Worm (Caenorhabditis elegans) whole organism, young adult: ENCODE measurements around the gene Y54G2A.15.

Experiments
- T07F8.4 ChIP-seq: sonication (generic microtip); optimal IDR thresholded peaks from 2 replicates; lab custom pipeline; 2016; ENCODE audit warnings: mild to moderate bottlenecking, missing genetic modification characterization, moderate library complexity, missing compliant biosample characterization
- attf-3 ChIP-seq: fragments of 200-800 bp; sonication (Bioruptor generic); conservative IDR thresholded peaks from 2 replicates; pipeline ENCODE4 v1.3.6; 2022; ENCODE audit warnings: missing genetic modification reagents, missing genetic modification characterization, missing compliant biosample characterization
- dpl-1 ChIP-seq: fragments of 150-350 bp; optimal IDR thresholded peaks from 2 replicates; lab custom pipeline; 2014; ENCODE audit warnings: missing biosample characterization, missing genetic modification reagents, missing genetic modification characterization
- efl-1 ChIP-seq: fragments of 150-350 bp; optimal IDR thresholded peaks from 2 replicates; lab custom pipeline; 2014; ENCODE audit warnings: missing biosample characterization, missing genetic modification reagents, missing genetic modification characterization
- madf-3 ChIP-seq: fragments of 200-800 bp; sonication (Bioruptor generic); IDR thresholded peaks from 2 replicates; pipeline ENCODE4 v1.3.6; 2022; ENCODE audit warnings: missing genetic modification reagents, missing genetic modification characterization, missing compliant biosample characterization
- snpc-3.4 ChIP-seq: sonication (generic microtip); optimal IDR thresholded peaks from 2 replicates; lab custom pipeline; 2017; ENCODE audit warnings: missing genetic modification characterization, mild to moderate bottlenecking, missing compliant biosample characterization, antibody characterized with exemption, moderate library complexity, missing genotype, missing genetic modification reagents
- snpc-4 ChIP-seq, 5 experiments: fragments of 150-350 bp in 1 of 5; sonication (generic microtip) in 4 of 5; optimal IDR thresholded peaks; 2 replicates each; lab custom pipeline; 2014 to 2018; ENCODE audit warnings: missing genetic modification characterization in 5 of 5, missing biosample characterization in 3 of 5, antibody characterized with exemption in 2 of 5, mild to moderate bottlenecking in 2 of 5, missing compliant biosample characterization in 2 of 5, missing genotype in 2 of 5, moderate library complexity in 2 of 5, missing genetic modification reagents in 1 of 5
- unc-62 ChIP-seq: fragments of 150-350 bp; optimal IDR thresholded peaks from 2 replicates; lab custom pipeline; 2014; ENCODE audit warnings: missing biosample characterization, missing genetic modification reagents, missing genetic modification characterization

DNA sequence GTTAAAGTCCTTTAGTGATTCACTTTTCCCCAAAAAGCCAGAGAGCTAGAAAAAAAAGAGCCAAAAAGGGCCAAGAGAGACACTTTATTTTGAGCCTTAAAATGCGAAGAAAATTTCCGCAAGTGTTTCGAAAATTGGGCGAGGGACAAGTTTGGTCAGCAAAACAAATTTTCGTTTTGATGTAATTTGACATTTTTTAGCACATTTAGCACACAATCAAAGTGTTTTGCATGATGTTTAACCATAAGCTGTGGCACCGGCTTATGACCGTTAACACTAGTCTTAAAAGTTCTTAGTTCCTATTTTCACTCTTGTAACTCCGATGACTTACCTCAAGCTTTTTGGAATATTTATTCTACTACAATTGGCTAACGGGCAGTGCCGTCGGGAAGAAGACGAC lies 23.4 kb downstream of the Y54G2A.15 start, which contains the start of gene Y54G2A.37:
- TF ChIP-seq snpc-4 (GFP tag; optimal IDR thresholded peaks at IDR 0.05; lab: Kevin White, UChicago) (no peak), snpc-4 (tag; optimal IDR thresholded peaks at IDR 0.05; lab: Kevin White, UChicago) (no peak), efl-1 (no peak), attf-3 (GFP tag; lab: Robert Waterston, UW) (no peak), snpc-3.4 (tag; lab: Kevin White, UChicago) (no peak), T07F8.4 (tag; lab: Kevin White, UChicago) (no peak), madf-3 (GFP tag; lab: Robert Waterston, UW) (no peak), dpl-1 (no peak), unc-62 (GFP tag; lab: Kevin White, UChicago) (no peak)
